Fruit fly (Drosophila melanogaster): Measurements from ENCODE around the gene CG10864.

Gene CG10864

dm6 chr3R:18371346-18371745 is 40.1 kb downstream of the CG10864 start (continued):
- TF ChIP-seq CG6689 (GFP tag; IDR thresholded peaks at IDR 0.05) (0 out of 2 replicates have a peak, but pooled peaks have one; percentile 11), CG32532 (GFP tag; IDR thresholded peaks at IDR 0.05) (0 out of 2 replicates have a peak, but pooled peaks have one; percentile 19), B-H1 (GFP tag; IDR thresholded peaks at IDR 0.05) (no peak; the same call in 2 of the 3 replicates), CG31388 (GFP tag; optimal IDR thresholded peaks at IDR 0.05) (no peak), dysf (GFP tag; IDR thresholded peaks at IDR 0.05) (0 out of 3 replicates have a peak, but pooled peaks have one; percentile 36), Nf-YA (GFP tag; IDR thresholded peaks at IDR 0.05) (0 out of 2 replicates have a peak, but pooled peaks have one; percentile 19), CG4707 (GFP tag; optimal IDR thresholded peaks at IDR 0.05) (peak; percentile 84), Drgx (GFP tag; IDR thresholded peaks at IDR 0.05) (peak; percentile 62), phol (tag; optimal IDR thresholded peaks at IDR 0.05) (peak; percentile 10), CG6654 (GFP tag; optimal IDR thresholded peaks at IDR 0.05) (no peak), CG18764 (GFP tag; optimal IDR thresholded peaks at IDR 0.05) (no peak), inv (GFP tag; IDR thresholded peaks at IDR 0.05; ENCODE audit: partially characterized antibody) (no peak), zfh1 (GFP tag; IDR thresholded peaks at IDR 0.05) (0 out of 3 replicates have a peak, but pooled peaks have one; percentile 49), CG17802 (tag; optimal IDR thresholded peaks at IDR 0.05) (no peak), prd (optimal IDR thresholded peaks at IDR 0.05) (no peak), prd (GFP tag; IDR thresholded peaks at IDR 0.05) (peak; percentile 41; the same call in 1 of the 3 replicates), CG2129 (GFP tag; IDR thresholded peaks at IDR 0.05; ENCODE audit: partially characterized antibody) (no peak), ci (GFP tag; IDR thresholded peaks at IDR 0.05) (peak; percentile 44; the same call in 1 of the 3 replicates), CG31441 (GFP tag; IDR thresholded peaks at IDR 0.05) (no peak), Awh (GFP tag; IDR thresholded peaks at IDR 0.05) (no peak), corto (GFP tag; optimal IDR thresholded peaks at IDR 0.05) (no peak), dpn (GFP tag; optimal IDR thresholded peaks at IDR 0.05) (peak in 1 of 2 experiments; percentile 23), gro (GFP tag; optimal IDR thresholded peaks at IDR 0.05) (no peak), CG9932 (GFP tag; IDR thresholded peaks at IDR 0.05) (peak; percentile 46), Xrp1 (GFP tag; IDR thresholded peaks at IDR 0.05) (0 out of 2 replicates have a peak, but pooled peaks have one; percentile 27), mam (GFP tag; optimal IDR thresholded peaks at IDR 0.05) (no peak), schlank (tag; optimal IDR thresholded peaks at IDR 0.05) (no peak), cg (GFP tag; optimal IDR thresholded peaks at IDR 0.05) (peak; percentile 66), sob (GFP tag; IDR thresholded peaks at IDR 0.05) (0 out of 2 replicates have a peak, but pooled peaks have one; percentile 29), Hey (tag; optimal IDR thresholded peaks at IDR 0.05) (no peak), Sry-δ (GFP tag; optimal IDR thresholded peaks at IDR 0.05) (no peak), ttk (GFP tag; IDR thresholded peaks at IDR 0.05) (0 out of 2 replicates have a peak, but pooled peaks have one; percentile 41), CG7745 (tag; optimal IDR thresholded peaks at IDR 0.05) (no peak), amos (GFP tag; IDR thresholded peaks at IDR 0.05; ENCODE audit: partially characterized antibody) (no peak), seq (GFP tag; IDR thresholded peaks at IDR 0.05) (peak; percentile 55), Nf-YB (GFP tag; optimal IDR thresholded peaks at IDR 0.05) (peak; percentile 78), ewg (GFP tag; optimal IDR thresholded peaks at IDR 0.05) (peak; percentile 7), Trl (optimal IDR thresholded peaks at IDR 0.05) (peak in 1 of 2 experiments; percentile 26), Trl (GFP tag; optimal IDR thresholded peaks at IDR 0.05) (no peak), CG14441 (GFP tag; IDR thresholded peaks at IDR 0.05) (0 out of 2 replicates have a peak, but pooled peaks have one; percentile 21), Dp (GFP tag; optimal IDR thresholded peaks at IDR 0.05) (no peak)

dm6 chr3R:18368595-18368994 is 42.8 kb downstream of the CG10864 start:
- TF ChIP-seq otp (GFP tag; IDR thresholded peaks at IDR 0.05): no peak
- TF ChIP-seq Adf1 (GFP tag; IDR thresholded peaks at IDR 0.05): no peak
- TF ChIP-seq crol (GFP tag; IDR thresholded peaks at IDR 0.05): 0 out of 2 replicates have a peak, but pooled peaks have one; percentile 49
- TF ChIP-seq seq (GFP tag; IDR thresholded peaks at IDR 0.05): peak; percentile 40; the same call in 1 of the 2 replicates
- TF ChIP-seq CG12071 (GFP tag; optimal IDR thresholded peaks at IDR 0.05): no peak
- TF ChIP-seq CG18262 (tag; optimal IDR thresholded peaks at IDR 0.05): no peak
- TF ChIP-seq CG6254 (GFP tag; optimal IDR thresholded peaks at IDR 0.05): no peak
- TF ChIP-seq Nf-YC (tag; optimal IDR thresholded peaks at IDR 0.05): peak; percentile 76
- TF ChIP-seq ewg (GFP tag; optimal IDR thresholded peaks at IDR 0.05): peak; percentile 67
- no peak for TF ChIP-seq CG6683 (GFP tag; optimal IDR thresholded peaks at IDR 0.05)
- TF ChIP-seq pum (GFP tag; optimal IDR thresholded peaks at IDR 0.05): no peak
- TF ChIP-seq Nf-YB (GFP tag; optimal IDR thresholded peaks at IDR 0.05): peak; percentile 52
- no peak for TF ChIP-seq cwo (GFP tag; optimal IDR thresholded peaks at IDR 0.05)
- no peak for TF ChIP-seq peb (GFP tag; IDR thresholded peaks at IDR 0.05)
- no peak for TF ChIP-seq kah (GFP tag; optimal IDR thresholded peaks at IDR 0.05)

Data from whole organism, embryonic.